Fruit fly (Drosophila melanogaster): ENCODE results near the gene CG7884.
A peak's percentile ranks its signal among the peaks of the same experiment; 100 is the strongest.

dm6 chrX:19262553-19262952 is 42.1 kb downstream of the CG7884 start:
- TF ChIP-seq pho (GFP tag; optimal IDR thresholded peaks at IDR 0.05) (no peak), CG18262 (tag; optimal IDR thresholded peaks at IDR 0.05) (peak; percentile 47), Hr39 (optimal IDR thresholded peaks at IDR 0.05) (no peak), luna (GFP tag; optimal IDR thresholded peaks at IDR 0.05) (no peak), CG33557 (GFP tag; optimal IDR thresholded peaks at IDR 0.05) (no peak), CG10565 (GFP tag; optimal IDR thresholded peaks at IDR 0.05) (no peak), slp2 (GFP tag; optimal IDR thresholded peaks at IDR 0.05) (no peak), abd-A (tag; optimal IDR thresholded peaks at IDR 0.05) (no peak), sim (GFP tag; IDR thresholded peaks at IDR 0.05) (no peak)

Measured in whole organism, embryonic.